Worm (Caenorhabditis elegans) whole organism, mixed stage, embryonic: ENCODE data around the gene K11G12.6.

Experiments
- ceh-83 ChIP-seq: fragments of 200-800 bp; sonication (Bioruptor generic); optimal IDR thresholded peaks from 2 replicates; lab custom pipeline; 2018; ENCODE audit warnings: mild to moderate bottlenecking, missing genetic modification characterization, missing compliant biosample characterization
- ces-1 ChIP-seq: fragments of 150-350 bp; optimal IDR thresholded peaks from 2 replicates; lab custom pipeline; 2014; ENCODE audit warnings: missing biosample characterization, missing genetic modification reagents, missing genetic modification characterization
- drap-1 ChIP-seq: fragments of 200-800 bp; sonication (Bioruptor generic); optimal IDR thresholded peaks from 3 replicates; lab custom pipeline; 2018; ENCODE audit warnings: mild to moderate bottlenecking, missing genetic modification characterization, missing compliant biosample characterization
- nhr-237 ChIP-seq: fragments of 150-350 bp; optimal IDR thresholded peaks from 2 replicates; lab custom pipeline; 2014; ENCODE audit warnings: missing biosample characterization, missing genetic modification characterization
- nhr-28 ChIP-seq: fragments of 150-350 bp; optimal IDR thresholded peaks from 2 replicates; lab custom pipeline; 2014; ENCODE audit warnings: missing biosample characterization, missing genetic modification characterization
- unc-62 ChIP-seq: fragments of 150-350 bp; optimal IDR thresholded peaks from 2 replicates; lab custom pipeline; 2014; ENCODE audit warnings: missing biosample characterization, missing genetic modification reagents, missing genetic modification characterization

ce11 chrX:6689985-6690384 is 39.5 kb downstream of the K11G12.6 start, which contains the start of gene F38B6.6:
- TF ChIP-seq ces-1 (GFP tag; lab: Kevin White, UChicago) (no peak), nhr-28 (no peak), drap-1 (GFP tag; lab: Kevin White, UChicago) (no peak), nhr-237 (tag; lab: Kevin White, UChicago) (no peak), unc-62 (GFP tag; lab: Kevin White, UChicago) (no peak), ceh-83 (GFP tag; lab: Kevin White, UChicago) (no peak)
